Fruit fly (Drosophila melanogaster): Measurements from ENCODE around the gene CG3847.
A peak's percentile ranks its signal among the peaks of the same experiment; 100 is the strongest.

The CG3847 gene

dm6 chrX:6316858-6317474 is 29.9 kb upstream of the CG3847 start (continued):
- no peak for TF ChIP-seq Hey (tag; optimal IDR thresholded peaks at IDR 0.05)
- TF ChIP-seq Neu2 (GFP tag; optimal IDR thresholded peaks at IDR 0.05; ENCODE audit: borderline replicate concordance) = no peak
- TF ChIP-seq CG17829 (tag; optimal IDR thresholded peaks at IDR 0.05) = no peak
- no peak for TF ChIP-seq CG2116 (GFP tag; optimal IDR thresholded peaks at IDR 0.05)
- peak; percentile 70 for TF ChIP-seq lmd (GFP tag; IDR thresholded peaks at IDR 0.05)
- TF ChIP-seq z (GFP tag; IDR thresholded peaks at IDR 0.05) = no peak
- TF ChIP-seq sens-2 (GFP tag; IDR thresholded peaks at IDR 0.05) = peak; percentile 56
- no peak for TF ChIP-seq CG7271 (tag; optimal IDR thresholded peaks at IDR 0.05)
- no peak for TF ChIP-seq sd (tag; optimal IDR thresholded peaks at IDR 0.05)
- TF ChIP-seq gcm2 (GFP tag; optimal IDR thresholded peaks at IDR 0.05) = peak; percentile 3
- TF ChIP-seq eve (GFP tag; optimal IDR thresholded peaks at IDR 0.05) = no peak
- TF ChIP-seq ap (GFP tag; IDR thresholded peaks at IDR 0.05) = peak; percentile 51
- peak; percentile 64 for TF ChIP-seq sisA (GFP tag; IDR thresholded peaks at IDR 0.05)
- peak; percentile 34; the same call in 1 of the 2 replicates for TF ChIP-seq danr (GFP tag; IDR thresholded peaks at IDR 0.05)
- TF ChIP-seq bab2 (GFP tag; optimal IDR thresholded peaks at IDR 0.05) = peak; percentile 53
- no peak for TF ChIP-seq Ets97D (GFP tag; optimal IDR thresholded peaks at IDR 0.05)
- peak; percentile 62; the same call in 2 of the 3 replicates for TF ChIP-seq Optix (GFP tag; IDR thresholded peaks at IDR 0.05)
- peak; percentile 53 for TF ChIP-seq tap (tag; optimal IDR thresholded peaks at IDR 0.05)
- peak; percentile 55 for TF ChIP-seq Dek (tag; optimal IDR thresholded peaks at IDR 0.05)
- TF ChIP-seq Fer3 (tag; optimal IDR thresholded peaks at IDR 0.05) = peak; percentile 70
- TF ChIP-seq CG12769 (tag; optimal IDR thresholded peaks at IDR 0.05) = peak; percentile 83
- no peak for TF ChIP-seq usp (GFP tag; optimal IDR thresholded peaks at IDR 0.05)
- TF ChIP-seq CG4820 (GFP tag; optimal IDR thresholded peaks at IDR 0.05) = peak; percentile 10
- TF ChIP-seq MESR4 (GFP tag; optimal IDR thresholded peaks at IDR 0.05) = no peak
- TF ChIP-seq trh (GFP tag; optimal IDR thresholded peaks at IDR 0.05) = no peak
- TF ChIP-seq mld (GFP tag; IDR thresholded peaks at IDR 0.05; ENCODE audit: partially characterized antibody) = no peak
- TF ChIP-seq dmrt99B (tag; optimal IDR thresholded peaks at IDR 0.05) = peak; percentile 73
- no peak for TF ChIP-seq CG3726 (GFP tag; IDR thresholded peaks at IDR 0.05)
- TF ChIP-seq vfl (GFP tag; optimal IDR thresholded peaks at IDR 0.05) = no peak
- TF ChIP-seq ATbp (GFP tag; optimal IDR thresholded peaks at IDR 0.05) = peak; percentile 51
- no peak for TF ChIP-seq aop (GFP tag; IDR thresholded peaks at IDR 0.05)
- TF ChIP-seq wek (GFP tag; optimal IDR thresholded peaks at IDR 0.05) = no peak
- no peak for TF ChIP-seq CG17912 (GFP tag; optimal IDR thresholded peaks at IDR 0.05)
- TF ChIP-seq CG10147 (GFP tag; optimal IDR thresholded peaks at IDR 0.05) = peak; percentile 64
- TF ChIP-seq insv (GFP tag; optimal IDR thresholded peaks at IDR 0.05) = no peak
- peak; percentile 50; the same call in 1 of the 2 replicates for TF ChIP-seq CG11085 (GFP tag; IDR thresholded peaks at IDR 0.05)
- TF ChIP-seq fd3F (GFP tag; optimal IDR thresholded peaks at IDR 0.05) = peak; percentile 60
- peak; percentile 45 for TF ChIP-seq wor (GFP tag; IDR thresholded peaks at IDR 0.05)
- TF ChIP-seq CG14050 (GFP tag; IDR thresholded peaks at IDR 0.05) = peak; percentile 60
- TF ChIP-seq sima (GFP tag; optimal IDR thresholded peaks at IDR 0.05) = no peak
- no peak for TF ChIP-seq CG17802 (tag; optimal IDR thresholded peaks at IDR 0.05)
- peak; percentile 66 for TF ChIP-seq CG13424 (tag; optimal IDR thresholded peaks at IDR 0.05)
- no peak for TF ChIP-seq CG6654 (GFP tag; optimal IDR thresholded peaks at IDR 0.05)
- no peak for TF ChIP-seq CG30431 (GFP tag; optimal IDR thresholded peaks at IDR 0.05)
- no peak for TF ChIP-seq Sin3A (optimal IDR thresholded peaks at IDR 0.05)
- TF ChIP-seq CG18262 (tag; optimal IDR thresholded peaks at IDR 0.05) = peak; percentile 35
- no peak for TF ChIP-seq knrl (GFP tag; IDR thresholded peaks at IDR 0.05; ENCODE audit: partially characterized antibody)
- no peak for TF ChIP-seq br (optimal IDR thresholded peaks at IDR 0.05)
- TF ChIP-seq Sox100B (GFP tag; optimal IDR thresholded peaks at IDR 0.05) = no peak
- TF ChIP-seq CG11695 (GFP tag; IDR thresholded peaks at IDR 0.05) = peak; percentile 79
- TF ChIP-seq Gug (GFP tag; IDR thresholded peaks at IDR 0.05) = peak; percentile 49; the same call in 2 of the 4 replicates
